Worm (Caenorhabditis elegans) whole organism, midembryonic: Measurements from ENCODE around the gene F37A8.2.
A peak's percentile ranks its signal among the peaks of the same experiment; 100 is the strongest.

ENCODE experiments used
- T22C8.4 ChIP-seq: fragments of 200-800 bp; sonication (Bioruptor generic); IDR thresholded peaks from 2 replicates; pipeline ENCODE4 v1.3.6; 2022; ENCODE audit warnings: missing genetic modification characterization, missing compliant biosample characterization
- cog-1 ChIP-seq: sonication (generic microtip); optimal IDR thresholded peaks from 2 replicates; lab custom pipeline; 2016; ENCODE audit warnings: missing genetic modification characterization, missing compliant biosample characterization
- flt-1 ChIP-seq: fragments of 200-800 bp; sonication (Bioruptor generic); IDR thresholded peaks from 2 replicates; pipeline ENCODE4 v1.3.6; 2022; ENCODE audit warnings: missing genetic modification characterization, missing compliant biosample characterization
- klf-2 ChIP-seq: fragments of 200-800 bp; sonication (Bioruptor generic); conservative IDR thresholded peaks from 2 replicates; pipeline ENCODE4 v1.3.6; 2022; ENCODE audit warnings: missing genetic modification reagents, missing genetic modification characterization, missing compliant biosample characterization
- med-1 ChIP-seq: sonication (generic microtip); optimal IDR thresholded peaks from 2 replicates; lab custom pipeline; 2017; ENCODE audit warnings: missing genetic modification characterization, mild to moderate bottlenecking, missing compliant biosample characterization, antibody characterized with exemption, missing genetic modification reagents; ENCODE audit not compliant: insufficient read depth
- ref-1 ChIP-seq: fragments of 200-800 bp; sonication (Bioruptor generic); conservative IDR thresholded peaks from 2 replicates; pipeline ENCODE4 v1.3.6; 2022; ENCODE audit warnings: missing genetic modification reagents, missing genetic modification characterization, missing compliant biosample characterization
- tab-1 ChIP-seq: fragments of 200-800 bp; sonication (Bioruptor generic); IDR thresholded peaks from 2 replicates; pipeline ENCODE4 v1.3.6; 2022; ENCODE audit warnings: missing genetic modification characterization, missing compliant biosample characterization
- ztf-23 ChIP-seq: fragments of 200-800 bp; sonication (Bioruptor generic); IDR thresholded peaks from 2 replicates; pipeline ENCODE4 v1.3.6; 2022; ENCODE audit warnings: missing genetic modification reagents, missing genetic modification characterization, missing compliant biosample characterization
- ztf-29 ChIP-seq: fragments of 200-800 bp; sonication (Bioruptor generic); IDR thresholded peaks from 2 replicates; pipeline ENCODE4 v1.3.6; 2022; ENCODE audit warnings: missing genetic modification reagents, missing genetic modification characterization, missing compliant biosample characterization

F37A8.2 gene

DNA sequence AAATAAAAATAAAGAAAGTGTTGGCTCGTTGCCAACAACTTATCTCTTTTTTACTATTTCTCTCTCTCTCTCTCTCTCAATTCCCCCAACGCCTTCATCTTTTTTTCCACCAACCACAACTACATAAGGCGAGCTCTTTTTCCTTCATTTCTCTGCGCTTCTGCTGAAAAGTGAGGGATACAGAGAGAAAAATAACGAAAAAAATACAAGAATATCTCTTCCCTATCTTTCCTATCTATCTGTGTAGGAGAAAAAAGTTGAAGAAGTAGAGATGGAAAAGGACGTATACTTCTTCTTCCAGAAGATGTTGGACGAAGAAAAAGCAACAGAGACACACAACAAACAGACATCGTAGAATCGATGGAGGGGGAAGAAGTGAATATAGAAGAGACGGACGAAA lies 32.5 kb downstream of the F37A8.2 start:
- no peak for TF ChIP-seq tab-1 (GFP tag; lab: Robert Waterston, UW)
- TF ChIP-seq ref-1 (GFP tag; lab: Robert Waterston, UW) = no peak
- TF ChIP-seq ztf-29 = no peak
- TF ChIP-seq cog-1 = no peak
- no peak for TF ChIP-seq T22C8.4 (GFP tag; lab: Robert Waterston, UW)
- no peak for TF ChIP-seq klf-2 (GFP tag; lab: Robert Waterston, UW)
- TF ChIP-seq ztf-23 (GFP tag; lab: Robert Waterston, UW) = no peak
- TF ChIP-seq flt-1 (GFP tag; lab: Robert Waterston, UW) = no peak
- TF ChIP-seq med-1 = no peak

DNA sequence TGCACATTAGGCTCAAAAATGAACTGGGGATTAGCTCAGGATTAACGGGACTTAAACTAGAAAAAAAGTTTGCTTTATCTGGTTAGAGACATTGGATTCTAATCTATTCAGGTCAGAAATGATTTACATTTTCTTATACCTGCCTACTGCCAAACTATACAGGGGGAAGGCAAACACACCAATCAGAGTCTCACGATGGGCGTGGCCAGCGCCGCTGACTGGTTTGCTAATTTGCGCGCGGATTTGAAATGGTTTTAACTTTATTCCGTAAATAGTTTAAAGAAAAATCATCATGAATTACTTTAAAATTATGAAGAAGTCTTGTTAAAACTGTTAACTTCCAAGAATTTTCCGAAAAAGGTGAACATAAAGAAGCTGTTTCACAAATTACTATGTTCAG lies 33.0 kb downstream of the F37A8.2 start:
- TF ChIP-seq ref-1 (GFP tag; lab: Robert Waterston, UW) (no peak), med-1 (no peak), tab-1 (GFP tag; lab: Robert Waterston, UW) (no peak), ztf-23 (GFP tag; lab: Robert Waterston, UW) (no peak), T22C8.4 (GFP tag; lab: Robert Waterston, UW) (no peak), flt-1 (GFP tag; lab: Robert Waterston, UW) (no peak), cog-1 (no peak), ztf-29 (no peak), klf-2 (GFP tag; lab: Robert Waterston, UW) (no peak)

- TF ChIP-seq flt-1 (GFP tag; lab: Robert Waterston, UW) (peak; percentile 85), ref-1 (GFP tag; lab: Robert Waterston, UW) (peak; percentile 40; the same call in 1 of the 2 replicates)
These were observed 34.0 kb downstream of the F37A8.2 start for ce11 chrIII:3897116-3897845.

- TF ChIP-seq ztf-23 (GFP tag; lab: Robert Waterston, UW) = no peak
These were observed 37.3 kb downstream of the F37A8.2 start for ce11 chrIII:3893992-3894391.

ce11 chrIII:3889896-3890295 lies 41.4 kb downstream of the F37A8.2 start:
- TF ChIP-seq tab-1 (GFP tag; lab: Robert Waterston, UW) = no peak
- TF ChIP-seq med-1 = no peak
- no peak for TF ChIP-seq ztf-23 (GFP tag; lab: Robert Waterston, UW)
- no peak for TF ChIP-seq klf-2 (GFP tag; lab: Robert Waterston, UW)
- no peak for TF ChIP-seq flt-1 (GFP tag; lab: Robert Waterston, UW)
- no peak for TF ChIP-seq T22C8.4 (GFP tag; lab: Robert Waterston, UW)
- TF ChIP-seq cog-1 = no peak
- TF ChIP-seq ztf-29 = no peak
- TF ChIP-seq ref-1 (GFP tag; lab: Robert Waterston, UW) = no peak

DNA sequence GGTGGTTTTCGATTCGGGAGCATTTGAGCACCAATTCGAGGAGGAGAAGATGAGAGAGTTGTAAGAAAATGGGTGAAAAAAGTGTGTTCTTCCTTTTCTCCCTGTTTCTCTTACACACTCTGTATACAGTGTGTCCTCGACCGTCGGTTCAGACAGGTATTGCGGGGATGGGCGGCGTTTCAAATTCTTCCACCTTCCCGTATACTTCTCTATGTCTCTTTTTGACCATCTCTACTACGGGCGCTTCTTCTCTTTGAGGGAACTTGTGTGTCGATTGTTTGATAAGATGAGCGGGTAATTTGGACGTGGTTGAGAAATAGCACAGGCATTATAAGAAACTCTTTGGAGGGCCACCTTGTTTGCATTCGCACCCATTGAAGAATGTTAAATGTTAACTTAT lies 43.7 kb downstream of the F37A8.2 start:
- TF ChIP-seq med-1 = no peak
- TF ChIP-seq klf-2 (GFP tag; lab: Robert Waterston, UW) = no peak
- TF ChIP-seq ztf-29 = no peak
- no peak for TF ChIP-seq cog-1
- TF ChIP-seq ref-1 (GFP tag; lab: Robert Waterston, UW) = no peak
- TF ChIP-seq ztf-23 (GFP tag; lab: Robert Waterston, UW) = no peak
- no peak for TF ChIP-seq tab-1 (GFP tag; lab: Robert Waterston, UW)
- TF ChIP-seq flt-1 (GFP tag; lab: Robert Waterston, UW) = no peak
- TF ChIP-seq T22C8.4 (GFP tag; lab: Robert Waterston, UW) = no peak

DNA sequence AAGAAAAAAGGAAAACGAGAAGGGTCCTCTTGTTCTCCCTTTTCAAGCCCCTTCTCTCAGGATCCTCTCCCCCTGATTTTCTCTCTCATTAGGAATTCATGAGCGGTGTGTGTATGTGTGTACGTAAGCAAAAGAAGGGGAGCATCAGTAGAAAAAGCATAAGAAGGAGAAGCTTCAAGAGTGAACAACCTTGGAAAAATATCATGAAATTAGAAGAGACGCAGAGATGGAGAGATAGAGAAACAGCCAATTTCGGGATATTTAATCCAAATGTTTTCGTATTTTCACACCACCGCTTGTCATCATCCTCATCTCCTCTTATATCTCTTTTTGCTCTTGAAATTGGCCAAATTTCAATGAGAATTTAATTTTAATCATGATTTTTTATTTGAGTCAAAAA lies 48.2 kb downstream of the F37A8.2 start:
- no peak for TF ChIP-seq tab-1 (GFP tag; lab: Robert Waterston, UW)
- TF ChIP-seq med-1 = no peak
- no peak for TF ChIP-seq T22C8.4 (GFP tag; lab: Robert Waterston, UW)
- no peak for TF ChIP-seq ztf-29
- TF ChIP-seq cog-1 = no peak
- TF ChIP-seq ztf-23 (GFP tag; lab: Robert Waterston, UW) = no peak
- no peak for TF ChIP-seq klf-2 (GFP tag; lab: Robert Waterston, UW)
- no peak for TF ChIP-seq ref-1 (GFP tag; lab: Robert Waterston, UW)
- TF ChIP-seq flt-1 (GFP tag; lab: Robert Waterston, UW) = no peak
